Fruit fly (Drosophila melanogaster) whole organism, wandering third instar larva: ENCODE measurements around the gene CG10311.

ENCODE experiments used
- CG32264 ChIP-seq: fragments of 200-800 bp; sonication (Bioruptor generic); optimal IDR thresholded peaks from 2 replicates; lab custom pipeline; 2016; ENCODE audit warnings: missing biosample characterization, missing genetic modification characterization
- Dfd ChIP-seq: fragments of >200 bp; optimal IDR thresholded peaks from 2 replicates; lab custom pipeline; 2017; ENCODE audit warnings: missing biosample characterization, missing genetic modification characterization
- Myc ChIP-seq: fragments of >200 bp; optimal IDR thresholded peaks from 2 replicates; lab custom pipeline; 2017
- brk ChIP-seq: fragments of 200-800 bp; sonication (Bioruptor generic); optimal IDR thresholded peaks from 2 replicates; lab custom pipeline; 2016; ENCODE audit warnings: missing biosample characterization, mild to moderate bottlenecking, missing genetic modification characterization
- dsf ChIP-seq: sonication (Bioruptor generic); optimal IDR thresholded peaks from 2 replicates; lab custom pipeline; 2016; ENCODE audit warnings: missing biosample characterization, missing genetic modification characterization, borderline replicate concordance
- ey ChIP-seq: fragments of 200-800 bp; sonication (Bioruptor generic); optimal IDR thresholded peaks from 2 replicates; lab custom pipeline; 2016; ENCODE audit warnings: missing biosample characterization, missing genetic modification characterization
- fru ChIP-seq: fragments of 200-800 bp; sonication (Bioruptor generic); optimal IDR thresholded peaks from 3 replicates; lab custom pipeline; 2016; ENCODE audit warnings: missing biosample characterization, mild to moderate bottlenecking, missing genetic modification characterization
- usp ChIP-seq: fragments of >200 bp; optimal IDR thresholded peaks from 2 replicates; lab custom pipeline; 2017; ENCODE audit warnings: missing biosample characterization, missing genetic modification characterization

DNA sequence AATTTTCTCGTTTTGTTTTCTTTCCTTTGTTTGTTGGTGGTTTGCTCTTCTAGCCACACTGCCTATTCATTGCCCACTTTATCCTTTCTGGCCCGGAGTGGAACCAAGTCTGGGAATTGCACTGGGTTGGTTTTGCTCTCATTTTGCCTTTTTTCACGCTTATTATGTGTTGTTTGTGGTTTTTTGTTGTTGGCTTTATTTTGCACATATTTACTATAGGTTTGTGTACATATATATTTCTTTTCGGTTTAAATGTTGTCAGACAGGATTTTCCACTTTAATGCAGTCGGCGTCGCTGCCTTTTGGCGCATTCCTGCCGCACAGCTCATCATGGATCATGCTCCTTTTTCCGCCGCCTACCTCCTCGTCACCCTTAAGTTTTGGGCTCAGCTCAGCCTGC lies 22.5 kb downstream of the CG10311 start:
- TF ChIP-seq ey (GFP tag; lab: Kevin White, UChicago) = no peak
- TF ChIP-seq usp (GFP tag; lab: Kevin White, UChicago) = no peak
- no peak for TF ChIP-seq Dfd (GFP tag; lab: Kevin White, UChicago)
- no peak for TF ChIP-seq brk
- no peak for TF ChIP-seq CG32264
- TF ChIP-seq dsf (GFP tag; lab: Kevin White, UChicago) = no peak
- no peak for TF ChIP-seq Myc
- TF ChIP-seq fru (GFP tag; lab: Kevin White, UChicago) = no peak
